Fruit fly (Drosophila melanogaster): Measurements from ENCODE around the gene Pgant2.

dm6 chr2L:3438078-3438477, 11.6 kb upstream of the Pgant2 start:
- TF ChIP-seq ttk (optimal IDR thresholded peaks at IDR 0.05) (no peak), psq (optimal IDR thresholded peaks at IDR 0.05) (no peak), h (optimal IDR thresholded peaks at IDR 0.05) (no peak), Myc (optimal IDR thresholded peaks at IDR 0.05) (no peak), insv (optimal IDR thresholded peaks at IDR 0.05) (no peak), Sin3A (optimal IDR thresholded peaks at IDR 0.05) (no peak)
